Fruit fly (Drosophila melanogaster): ENCODE measurements around the gene GMF.

The GMF gene

dm6 chr2L:16350160-16350633 is 47.4 kb upstream of the GMF start (continued):
- TF ChIP-seq Lhr (GFP tag; optimal IDR thresholded peaks at IDR 0.05), result no peak
- no peak for TF ChIP-seq Abd-B (GFP tag; optimal IDR thresholded peaks at IDR 0.05)
- TF ChIP-seq zfh1 (GFP tag; IDR thresholded peaks at IDR 0.05), result peak; percentile 76; the same call in 2 of the 3 replicates
- peak; percentile 77 for TF ChIP-seq Ssrp (tag; optimal IDR thresholded peaks at IDR 0.05)
- peak; percentile 40 for TF ChIP-seq CG9876 (GFP tag; optimal IDR thresholded peaks at IDR 0.05)
- no peak for TF ChIP-seq tna (GFP tag; IDR thresholded peaks at IDR 0.05; ENCODE audit: partially characterized antibody)
- peak; percentile 71 for TF ChIP-seq CG11247 (GFP tag; IDR thresholded peaks at IDR 0.05)
- peak; percentile 91 for TF ChIP-seq slbo (GFP tag; IDR thresholded peaks at IDR 0.05)
- 0 out of 2 replicates have a peak, but pooled peaks have one; percentile 16 for TF ChIP-seq toy (GFP tag; IDR thresholded peaks at IDR 0.05)
- TF ChIP-seq CG12219 (GFP tag; optimal IDR thresholded peaks at IDR 0.05), result no peak
- TF ChIP-seq mirr (GFP tag; optimal IDR thresholded peaks at IDR 0.05), result no peak
- TF ChIP-seq hkb (optimal IDR thresholded peaks at IDR 0.05), result no peak
- peak; percentile 72 for TF ChIP-seq hkb (GFP tag; IDR thresholded peaks at IDR 0.05)
- peak; percentile 53; the same call in 2 of the 3 replicates for TF ChIP-seq croc (GFP tag; conservative IDR thresholded peaks at IDR 0.05)
- TF ChIP-seq BtbVII (GFP tag; optimal IDR thresholded peaks at IDR 0.05), result peak; percentile 41
- peak; percentile 82 for TF ChIP-seq CG34422 (GFP tag; IDR thresholded peaks at IDR 0.05)
- TF ChIP-seq Mrtf (GFP tag; IDR thresholded peaks at IDR 0.05), result peak; percentile 68; the same call in 2 of the 3 replicates
- no peak for TF ChIP-seq D (optimal IDR thresholded peaks at IDR 0.05)
- TF ChIP-seq D (GFP tag; optimal IDR thresholded peaks at IDR 0.05), result peak; percentile 50
- TF ChIP-seq CG8944 (GFP tag; optimal IDR thresholded peaks at IDR 0.05), result peak; percentile 64
- peak; percentile 61 for TF ChIP-seq Atf-2 (GFP tag; optimal IDR thresholded peaks at IDR 0.05)
- TF ChIP-seq CG14050 (GFP tag; IDR thresholded peaks at IDR 0.05), result peak; percentile 68
- peak; percentile 74 for TF ChIP-seq Optix (GFP tag; IDR thresholded peaks at IDR 0.05)
- TF ChIP-seq CG7372 (GFP tag; IDR thresholded peaks at IDR 0.05), result peak; percentile 47; the same call in 1 of the 2 replicates
- TF ChIP-seq CG3726 (GFP tag; IDR thresholded peaks at IDR 0.05), result peak; percentile 65; the same call in 2 of the 3 replicates
- no peak for TF ChIP-seq fru (optimal IDR thresholded peaks at IDR 0.05)
- TF ChIP-seq danr (GFP tag; IDR thresholded peaks at IDR 0.05), result no peak
- TF ChIP-seq ewg (GFP tag; optimal IDR thresholded peaks at IDR 0.05), result peak; percentile 49
- peak; percentile 8 for TF ChIP-seq CG17186 (GFP tag; optimal IDR thresholded peaks at IDR 0.05)
- TF ChIP-seq CG6689 (GFP tag; IDR thresholded peaks at IDR 0.05), result peak; percentile 79
- peak; percentile 89 for TF ChIP-seq CTCF (GFP tag; optimal IDR thresholded peaks at IDR 0.05)
- TF ChIP-seq CG4360 (GFP tag; IDR thresholded peaks at IDR 0.05), result no peak
- TF ChIP-seq Xbp1 (GFP tag; optimal IDR thresholded peaks at IDR 0.05), result peak; percentile 80
- no peak for TF ChIP-seq pb (GFP tag; optimal IDR thresholded peaks at IDR 0.05)
- TF ChIP-seq Dip3 (GFP tag; optimal IDR thresholded peaks at IDR 0.05), result peak; percentile 56
- no peak for TF ChIP-seq CG2202 (tag; optimal IDR thresholded peaks at IDR 0.05)
- TF ChIP-seq CG5180 (GFP tag; optimal IDR thresholded peaks at IDR 0.05), result no peak
- peak; percentile 60; the same call in 1 of the 2 replicates for TF ChIP-seq bowl (GFP tag; IDR thresholded peaks at IDR 0.05)
- TF ChIP-seq gcm (GFP tag; optimal IDR thresholded peaks at IDR 0.05), result no peak
- TF ChIP-seq kah (GFP tag; optimal IDR thresholded peaks at IDR 0.05), result peak; percentile 39
- TF ChIP-seq CG3847 (GFP tag; IDR thresholded peaks at IDR 0.05), result peak; percentile 90
- TF ChIP-seq D19B (GFP tag; optimal IDR thresholded peaks at IDR 0.05), result peak; percentile 52
- TF ChIP-seq CG32772 (GFP tag; IDR thresholded peaks at IDR 0.05), result peak; percentile 68
- TF ChIP-seq tin (GFP tag; optimal IDR thresholded peaks at IDR 0.05), result peak; percentile 53
- peak; percentile 68 for TF ChIP-seq fd3F (GFP tag; optimal IDR thresholded peaks at IDR 0.05)
- peak; percentile 71 for TF ChIP-seq NfI (GFP tag; optimal IDR thresholded peaks at IDR 0.05)
- peak; percentile 44; the same call in 1 of the 3 replicates for TF ChIP-seq mld (GFP tag; IDR thresholded peaks at IDR 0.05; ENCODE audit: partially characterized antibody)
- TF ChIP-seq prd (optimal IDR thresholded peaks at IDR 0.05), result no peak
- TF ChIP-seq prd (GFP tag; IDR thresholded peaks at IDR 0.05), result peak; percentile 81
- 0 out of 3 replicates have a peak, but pooled peaks have one; percentile 55 for TF ChIP-seq hb (GFP tag; IDR thresholded peaks at IDR 0.05; ENCODE audit: partially characterized antibody)
- peak; percentile 75 for TF ChIP-seq ci (GFP tag; IDR thresholded peaks at IDR 0.05)
- TF ChIP-seq usp (GFP tag; optimal IDR thresholded peaks at IDR 0.05), result no peak
- peak; percentile 44 for TF ChIP-seq Ets97D (GFP tag; optimal IDR thresholded peaks at IDR 0.05)

All from whole organism, embryonic.